Fruit fly (Drosophila melanogaster) whole organism, wandering third instar larva: ENCODE measurements around the gene Lsp1gamma.
A peak's percentile ranks its signal among the peaks of the same experiment; 100 is the strongest.

ENCODE experiments used
- Abd-B ChIP-seq: fragments of >200 bp; optimal IDR thresholded peaks from 2 replicates; lab custom pipeline; 2017; ENCODE audit warnings: missing biosample characterization, missing genetic modification characterization
- CG32264 ChIP-seq: fragments of 200-800 bp; sonication (Bioruptor generic); optimal IDR thresholded peaks from 2 replicates; lab custom pipeline; 2016; ENCODE audit warnings: missing biosample characterization, missing genetic modification characterization
- CG9705 ChIP-seq: fragments of 200-800 bp; sonication (Bioruptor generic); optimal IDR thresholded peaks from 2 replicates; lab custom pipeline; 2018; ENCODE audit warnings: missing biosample characterization, mild to moderate bottlenecking, missing genetic modification characterization
- CrebA ChIP-seq: fragments of 200-800 bp; sonication (Bioruptor generic); optimal IDR thresholded peaks from 2 replicates; lab custom pipeline; 2016; ENCODE audit warnings: missing biosample characterization, mild to moderate bottlenecking, missing genetic modification characterization, borderline replicate concordance
- Dfd ChIP-seq: fragments of >200 bp; optimal IDR thresholded peaks from 2 replicates; lab custom pipeline; 2017; ENCODE audit warnings: missing biosample characterization, missing genetic modification characterization
- Dif ChIP-seq: fragments of 200-275, 200-300 bp; sonication (Bioruptor generic); optimal IDR thresholded peaks from 2 replicates; lab custom pipeline; 2018; ENCODE audit warnings: missing biosample characterization, missing genetic modification characterization; ENCODE audit not compliant: partially characterized antibody
- GATAd ChIP-seq: sonication (Bioruptor generic); optimal IDR thresholded peaks from 2 replicates; lab custom pipeline; 2016; ENCODE audit warnings: missing biosample characterization, missing genetic modification characterization
- HLH106 ChIP-seq: fragments of 200-800 bp; optimal IDR thresholded peaks from 3 replicates; lab custom pipeline; 2019; ENCODE audit warnings: missing biosample characterization, mild to moderate bottlenecking, missing genetic modification characterization, moderate library complexity
- Hnf4 ChIP-seq: fragments of 200-800 bp; sonication (Bioruptor generic); optimal IDR thresholded peaks from 2 replicates; lab custom pipeline; 2016; ENCODE audit warnings: missing biosample characterization, mild to moderate bottlenecking, missing genetic modification characterization
- Hr78 ChIP-seq: fragments of >200 bp; optimal IDR thresholded peaks from 2 replicates; lab custom pipeline; 2017; ENCODE audit warnings: missing biosample characterization, missing genetic modification characterization
- Hr83 ChIP-seq: fragments of 200-300 bp; sonication (Bioruptor generic); optimal IDR thresholded peaks from 2 replicates; lab custom pipeline; 2016; ENCODE audit warnings: missing biosample characterization, mild to moderate bottlenecking, missing genetic modification characterization, moderate library complexity; ENCODE audit not compliant: poor library complexity, severe bottlenecking
- Jra ChIP-seq: sonication (Bioruptor generic); optimal IDR thresholded peaks from 2 replicates; lab custom pipeline; 2016; ENCODE audit warnings: missing biosample characterization, missing genetic modification characterization
- Mio ChIP-seq: sonication (Bioruptor generic); optimal IDR thresholded peaks from 2 replicates; lab custom pipeline; 2016; ENCODE audit warnings: missing biosample characterization, missing genetic modification characterization
- Myc ChIP-seq: fragments of >200 bp; optimal IDR thresholded peaks from 2 replicates; lab custom pipeline; 2017
- N ChIP-seq: fragments of >200 bp; optimal IDR thresholded peaks from 2 replicates; lab custom pipeline; 2018; ENCODE audit warnings: missing biosample characterization, missing external identifiers, missing genetic modification characterization
- OdsH ChIP-seq: fragments of 200-800 bp; sonication (Bioruptor generic); optimal IDR thresholded peaks from 2 replicates; lab custom pipeline; 2016; ENCODE audit warnings: missing biosample characterization, mild to moderate bottlenecking, missing genetic modification characterization
- Rel ChIP-seq, 2 experiments: fragments of 200-800 bp; sonication (Bioruptor generic) in 1 of 2; optimal IDR thresholded peaks; 2 replicates in 1 of 2; 3 replicates in 1 of 2; lab custom pipeline; 2016 to 2019; ENCODE audit warnings: mild to moderate bottlenecking in 2 of 2, missing biosample characterization in 2 of 2, missing genetic modification characterization in 2 of 2, moderate library complexity in 1 of 2
- Sp1 ChIP-seq: fragments of 200-800 bp; sonication (Bioruptor generic); optimal IDR thresholded peaks from 3 replicates; lab custom pipeline; 2019; ENCODE audit warnings: missing biosample characterization, mild to moderate bottlenecking, missing genetic modification characterization, moderate library complexity
- Vsx2 ChIP-seq: fragments of 200-300, 225-300 bp; sonication (Bioruptor generic); optimal IDR thresholded peaks from 2 replicates; lab custom pipeline; 2018; ENCODE audit warnings: missing biosample characterization, missing genetic modification characterization; ENCODE audit not compliant: partially characterized antibody
- br ChIP-seq: fragments of 200-800 bp; sonication (Bioruptor generic); optimal IDR thresholded peaks from 2 replicates; lab custom pipeline; 2016; ENCODE audit warnings: missing biosample characterization, missing genetic modification characterization
- brk ChIP-seq: fragments of 200-800 bp; sonication (Bioruptor generic); optimal IDR thresholded peaks from 2 replicates; lab custom pipeline; 2016; ENCODE audit warnings: missing biosample characterization, mild to moderate bottlenecking, missing genetic modification characterization
- dl ChIP-seq, 2 experiments: fragments of 175-275, 200-275 bp in 1 of 2; fragments of 200-275 bp in 1 of 2; sonication (Bioruptor generic); optimal IDR thresholded peaks; lab custom pipeline; 2018; ENCODE audit warnings: mild to moderate bottlenecking in 2 of 2, missing biosample characterization in 2 of 2, missing genetic modification characterization in 2 of 2, moderate library complexity in 2 of 2; ENCODE audit not compliant: partially characterized antibody in 2 of 2, insufficient read depth in 1 of 2
- dmrt93B ChIP-seq: fragments of 200-800 bp; sonication (Bioruptor generic); optimal IDR thresholded peaks from 2 replicates; lab custom pipeline; 2018; ENCODE audit warnings: missing biosample characterization, mild to moderate bottlenecking, missing genetic modification characterization
- dsf ChIP-seq: sonication (Bioruptor generic); optimal IDR thresholded peaks from 2 replicates; lab custom pipeline; 2016; ENCODE audit warnings: missing biosample characterization, missing genetic modification characterization, borderline replicate concordance
- ey ChIP-seq: fragments of 200-800 bp; sonication (Bioruptor generic); optimal IDR thresholded peaks from 2 replicates; lab custom pipeline; 2016; ENCODE audit warnings: missing biosample characterization, missing genetic modification characterization
- foxo ChIP-seq, 2 experiments: fragments of 200-800 bp; sonication (Bioruptor generic); optimal IDR thresholded peaks; 2 replicates in 1 of 2; 3 replicates in 1 of 2; lab custom pipeline; 2016 to 2017; ENCODE audit warnings: missing biosample characterization in 2 of 2, missing genetic modification characterization in 2 of 2
- fru ChIP-seq: fragments of 200-800 bp; sonication (Bioruptor generic); optimal IDR thresholded peaks from 3 replicates; lab custom pipeline; 2016; ENCODE audit warnings: missing biosample characterization, mild to moderate bottlenecking, missing genetic modification characterization
- h ChIP-seq: fragments of 200-800 bp; sonication (Bioruptor generic); optimal IDR thresholded peaks from 3 replicates; lab custom pipeline; 2016; ENCODE audit warnings: missing biosample characterization, mild to moderate bottlenecking, missing genetic modification characterization
- jim ChIP-seq: fragments of 175-275, 200-325 bp; sonication (Bioruptor generic); optimal IDR thresholded peaks from 2 replicates; lab custom pipeline; 2016; ENCODE audit warnings: missing biosample characterization, mild to moderate bottlenecking, missing genetic modification characterization
- lola ChIP-seq: fragments of >200 bp; optimal IDR thresholded peaks from 2 replicates; lab custom pipeline; 2017; ENCODE audit warnings: missing biosample characterization, missing genetic modification characterization
- pan ChIP-seq: fragments of >200 bp; optimal IDR thresholded peaks from 2 replicates; lab custom pipeline; 2017
- psq ChIP-seq: fragments of 200-800 bp; sonication (Bioruptor generic); optimal IDR thresholded peaks from 3 replicates; lab custom pipeline; 2017; ENCODE audit warnings: missing biosample characterization, mild to moderate bottlenecking, missing genetic modification characterization, moderate library complexity
- rgr ChIP-seq: fragments of 200-800 bp; sonication (Bioruptor generic); optimal IDR thresholded peaks from 3 replicates; lab custom pipeline; 2016; ENCODE audit warnings: missing biosample characterization, mild to moderate bottlenecking, missing genetic modification characterization
- sage ChIP-seq: fragments of 200-800 bp; sonication (Bioruptor generic); optimal IDR thresholded peaks from 2 replicates; lab custom pipeline; 2016; ENCODE audit warnings: missing biosample characterization, mild to moderate bottlenecking, missing genetic modification characterization
- sv ChIP-seq: fragments of 200-800 bp; sonication (Bioruptor generic); optimal IDR thresholded peaks from 3 replicates; lab custom pipeline; 2016; ENCODE audit warnings: missing biosample characterization, missing genetic modification characterization
- tai ChIP-seq: sonication (Bioruptor generic); optimal IDR thresholded peaks from 2 replicates; lab custom pipeline; 2016; ENCODE audit warnings: missing biosample characterization, missing genetic modification characterization
- usp ChIP-seq: fragments of >200 bp; optimal IDR thresholded peaks from 2 replicates; lab custom pipeline; 2017; ENCODE audit warnings: missing biosample characterization, missing genetic modification characterization
- woc ChIP-seq: sonication (Bioruptor generic); optimal IDR thresholded peaks from 2 replicates; lab custom pipeline; 2016; ENCODE audit warnings: missing biosample characterization, mild to moderate bottlenecking, missing genetic modification characterization

The Lsp1gamma gene

dm6 chr3L:73352-74147 lies 7.3 kb downstream of the Lsp1gamma start:
- peak; percentile 58 for TF ChIP-seq sage (GFP tag; lab: Kevin White, UChicago)
- no peak for TF ChIP-seq Hnf4 (GFP tag; lab: Kevin White, UChicago)
- no peak for TF ChIP-seq Vsx2
- peak; percentile 90 for TF ChIP-seq woc
- peak; percentile 70 for TF ChIP-seq Sp1 (GFP tag; lab: Kevin White, UChicago)
- TF ChIP-seq OdsH (GFP tag; lab: Kevin White, UChicago), result peak; percentile 76
- TF ChIP-seq Hr78 (GFP tag; lab: Kevin White, UChicago), result no peak
- peak; percentile 19 for TF ChIP-seq CG9705 (GFP tag; lab: Kevin White, UChicago)
- TF ChIP-seq foxo (GFP tag; optimal IDR thresholded peaks at IDR 0.05; lab: Kevin White, UChicago), result peak in 1 of 2 experiments; percentile 62
- peak; percentile 48 for TF ChIP-seq dmrt93B (GFP tag; lab: Kevin White, UChicago)
- TF ChIP-seq dl (GFP tag; optimal IDR thresholded peaks at IDR 0.05; lab: Kevin White, UChicago; ENCODE audit: insufficient read depth in 1 of 2, partially characterized antibody in 2 of 2), result peak in 1 of 2 experiments; percentile 46
- no peak for TF ChIP-seq Hr83
- TF ChIP-seq Mio, result peak; percentile 20
- TF ChIP-seq usp (GFP tag; lab: Kevin White, UChicago), result no peak
- no peak for TF ChIP-seq dsf
- peak; percentile 20 for TF ChIP-seq CG32264 (GFP tag; lab: Kevin White, UChicago)
- no peak for TF ChIP-seq Abd-B (GFP tag; lab: Kevin White, UChicago)
- TF ChIP-seq rgr (GFP tag; lab: Kevin White, UChicago), result peak; percentile 83
- TF ChIP-seq sv (GFP tag; lab: Kevin White, UChicago), result no peak
- TF ChIP-seq br (GFP tag; lab: Kevin White, UChicago), result peak; percentile 72
- TF ChIP-seq CrebA (GFP tag; lab: Kevin White, UChicago), result peak; percentile 52
- TF ChIP-seq Myc (lab: Kevin White, UChicago), result no peak
- TF ChIP-seq h (GFP tag; lab: Kevin White, UChicago), result peak; percentile 87
- TF ChIP-seq brk (GFP tag; lab: Kevin White, UChicago), result peak; percentile 71
- TF ChIP-seq Rel (GFP tag; optimal IDR thresholded peaks at IDR 0.05; lab: Kevin White, UChicago), result no peak
- peak; percentile 40 for TF ChIP-seq Rel (tag; optimal IDR thresholded peaks at IDR 0.05; lab: Kevin White, UChicago)
- TF ChIP-seq Jra, result no peak
- no peak for TF ChIP-seq jim
- TF ChIP-seq lola (GFP tag; lab: Kevin White, UChicago), result no peak
- no peak for TF ChIP-seq N (GFP tag; lab: Kevin White, UChicago)
- TF ChIP-seq tai (GFP tag; lab: Kevin White, UChicago), result peak; percentile 62
- TF ChIP-seq pan (lab: Kevin White, UChicago), result no peak
- peak; percentile 93 for TF ChIP-seq psq (GFP tag; lab: Kevin White, UChicago)
- TF ChIP-seq Dif (GFP tag; lab: Kevin White, UChicago), result peak; percentile 31
- TF ChIP-seq GATAd (GFP tag; lab: Kevin White, UChicago), result no peak
- TF ChIP-seq fru (GFP tag; lab: Kevin White, UChicago), result peak; percentile 88
- no peak for TF ChIP-seq Dfd (GFP tag; lab: Kevin White, UChicago)
- peak; percentile 75 for TF ChIP-seq HLH106 (tag; lab: Kevin White, UChicago)
- peak; percentile 82 for TF ChIP-seq ey

dm6 chr3L:75232-75631 lies 9.0 kb downstream of the Lsp1gamma start, which contains the start of gene CG13405:
TSS of gene CG13405 (minus strand) at chr3L:75332.
- TF ChIP-seq foxo (GFP tag; optimal IDR thresholded peaks at IDR 0.05; lab: Kevin White, UChicago) (no peak), brk (GFP tag; lab: Kevin White, UChicago) (no peak), pan (lab: Kevin White, UChicago) (no peak), h (GFP tag; lab: Kevin White, UChicago) (no peak), sv (GFP tag; lab: Kevin White, UChicago) (no peak), tai (GFP tag; lab: Kevin White, UChicago) (no peak), CrebA (GFP tag; lab: Kevin White, UChicago) (no peak), dmrt93B (GFP tag; lab: Kevin White, UChicago) (no peak)
